Worm (Caenorhabditis elegans): Measurements from ENCODE around the gene rnp-2.

rnp-2 gene

DNA sequence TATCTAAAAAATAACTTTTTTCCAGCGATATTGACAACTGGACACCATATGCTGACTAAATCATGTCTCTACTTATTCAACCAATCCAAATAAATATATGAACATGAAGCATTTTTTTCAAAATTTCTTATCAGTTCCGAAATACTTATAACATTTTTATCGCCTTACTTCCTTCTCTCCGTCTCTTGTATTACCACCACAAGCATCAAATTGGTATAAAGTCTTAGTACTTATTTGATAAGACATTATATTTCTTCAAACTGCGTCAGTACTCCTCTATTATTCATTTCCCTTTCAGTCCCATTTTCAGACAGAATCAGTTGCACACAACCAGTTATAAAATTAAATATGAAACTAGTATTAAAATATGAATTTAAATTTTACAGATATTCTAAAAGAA is 24.0 kb upstream of the rnp-2 start:
- TF ChIP-seq ceh-62 (tag; optimal IDR thresholded peaks at IDR 0.05) (no peak), spr-3 (GFP tag; optimal IDR thresholded peaks at IDR 0.05) (no peak), dve-1 (tag; optimal IDR thresholded peaks at IDR 0.05; ENCODE audit: insufficient read depth) (peak; percentile 40), nhr-77 (tag; optimal IDR thresholded peaks at IDR 0.05) (peak; percentile 75), dmd-6 (GFP tag; IDR thresholded peaks at IDR 0.05) (peak; percentile 70), hlh-11 (tag; optimal IDR thresholded peaks at IDR 0.05) (peak; percentile 41), nhr-28 (tag; optimal IDR thresholded peaks at IDR 0.05) (peak; percentile 76), pqm-1 (tag; optimal IDR thresholded peaks at IDR 0.05) (peak; percentile 93), php-3 (GFP tag; IDR thresholded peaks at IDR 0.05) (peak; percentile 62; the same call in 1 of the 2 replicates)

DNA sequence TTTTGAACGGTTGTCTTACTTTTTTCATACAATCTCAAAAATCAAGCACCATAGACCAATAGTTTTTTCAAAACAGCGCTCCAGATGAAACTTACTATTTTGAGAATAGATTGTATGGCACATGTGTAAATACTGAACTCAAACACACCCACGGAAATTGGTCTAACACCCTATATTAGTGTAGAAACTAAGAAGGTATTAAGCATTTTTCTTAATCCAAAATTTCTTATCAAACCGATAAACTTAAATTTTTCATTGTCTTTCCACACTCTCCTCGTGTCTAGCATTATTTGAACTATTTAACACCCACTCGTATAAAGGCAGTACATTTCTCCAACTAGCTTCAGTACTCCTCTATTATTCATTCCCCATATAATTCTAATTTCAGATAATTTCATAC is 21.7 kb upstream of the rnp-2 start:
- TF ChIP-seq pqm-1 (tag; optimal IDR thresholded peaks at IDR 0.05): peak; percentile 27
- TF ChIP-seq dmd-6 (GFP tag; IDR thresholded peaks at IDR 0.05): peak; percentile 16; the same call in 1 of the 2 replicates
- no peak for TF ChIP-seq Y75B8A.6 (GFP tag; IDR thresholded peaks at IDR 0.05)

DNA sequence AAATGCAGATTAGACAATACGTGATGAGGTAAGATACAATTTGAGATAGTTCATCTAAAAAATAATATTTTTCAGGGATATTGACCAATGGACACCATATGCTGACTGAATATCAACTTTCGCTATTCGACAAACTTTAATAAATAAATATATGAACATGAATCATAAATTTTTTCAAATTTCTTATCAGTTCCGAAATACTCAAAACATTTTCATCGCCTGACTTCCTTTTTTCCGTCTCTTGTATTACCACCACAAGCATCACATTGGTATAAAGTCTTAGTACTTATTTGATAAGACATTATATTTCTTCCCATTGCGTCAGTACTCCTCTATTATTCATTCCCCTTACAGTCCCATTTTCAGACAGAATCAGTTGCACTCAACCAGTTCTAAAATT is 19.7 kb upstream of the rnp-2 start, which contains the start of the genes K08D10.10 and R07C12.1:
TSS of gene K08D10.10 (plus strand) at position 93 of the 400 bp plus-strand sequence.
TSS of gene R07C12.1 (plus strand) at position 314 of the 400 bp plus-strand sequence.
- no peak for TF ChIP-seq madf-9 (GFP tag; conservative IDR thresholded peaks at IDR 0.05)
- no peak for TF ChIP-seq tag-97 (GFP tag; IDR thresholded peaks at IDR 0.05)
- peak; percentile 6 for TF ChIP-seq pqm-1 (tag; optimal IDR thresholded peaks at IDR 0.05)
- peak; percentile 14 for TF ChIP-seq nhr-28 (tag; optimal IDR thresholded peaks at IDR 0.05)
- no peak for TF ChIP-seq snpc-4 (tag; optimal IDR thresholded peaks at IDR 0.05)
- TF ChIP-seq nhr-25 (tag; optimal IDR thresholded peaks at IDR 0.05; ENCODE audit: borderline replicate concordance, insufficient read depth): no peak
- no peak for TF ChIP-seq ceh-32 (tag; optimal IDR thresholded peaks at IDR 0.05; ENCODE audit: poor library complexity)
- no peak for TF ChIP-seq ztf-7 (tag; optimal IDR thresholded peaks at IDR 0.05)
- TF ChIP-seq F37D6.2 (tag; optimal IDR thresholded peaks at IDR 0.05): no peak
- no peak for TF ChIP-seq nhr-77 (tag; optimal IDR thresholded peaks at IDR 0.05)
- TF ChIP-seq lin-13 (GFP tag; optimal IDR thresholded peaks at IDR 0.05): no peak
- no peak for TF ChIP-seq lin-15B (tag; optimal IDR thresholded peaks at IDR 0.05)
- TF ChIP-seq F26F4.8 (GFP tag; conservative IDR thresholded peaks at IDR 0.05): no peak
- TF ChIP-seq egl-43 (GFP tag; IDR thresholded peaks at IDR 0.05): no peak
- TF ChIP-seq hlh-11 (tag; optimal IDR thresholded peaks at IDR 0.05): peak; percentile 1
- TF ChIP-seq tra-1 (GFP tag; IDR thresholded peaks at IDR 0.05): no peak
- no peak for TF ChIP-seq nhr-76 (tag; optimal IDR thresholded peaks at IDR 0.05)
- no peak for TF ChIP-seq egl-27 (tag; optimal IDR thresholded peaks at IDR 0.05)
- TF ChIP-seq F49E8.2 (tag; optimal IDR thresholded peaks at IDR 0.05; ENCODE audit: borderline replicate concordance): no peak
- no peak for TF ChIP-seq nhr-237 (tag; optimal IDR thresholded peaks at IDR 0.05)
- TF ChIP-seq F44E2.7 (GFP tag; IDR thresholded peaks at IDR 0.05): no peak

DNA sequence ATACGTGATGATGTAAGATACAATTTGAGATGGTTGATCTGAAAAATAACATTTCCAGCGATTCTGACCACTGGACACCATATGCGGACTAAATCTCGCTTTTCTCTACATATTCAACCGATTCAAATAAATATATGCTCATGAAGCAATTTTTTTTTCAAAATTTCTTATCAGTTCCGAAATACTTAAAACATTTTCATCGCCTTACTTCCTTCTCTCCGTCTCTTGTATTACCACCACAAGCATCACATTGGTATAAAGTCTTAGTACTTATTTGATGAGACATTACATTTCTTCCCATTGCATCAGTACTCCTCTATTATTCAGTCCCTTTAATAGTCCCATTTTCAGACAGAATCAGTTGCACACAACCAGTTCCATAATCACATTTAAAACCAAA is 17.2 kb upstream of the rnp-2 start, which contains the start of gene K08D10.14:
TSS of gene K08D10.14 (plus strand) at position 301 of the 400 bp plus-strand sequence.
- TF ChIP-seq F26F4.8 (GFP tag; conservative IDR thresholded peaks at IDR 0.05): no peak
- no peak for TF ChIP-seq dmd-9 (GFP tag; IDR thresholded peaks at IDR 0.05)
- TF ChIP-seq T20F7.1 (GFP tag; optimal IDR thresholded peaks at IDR 0.05): no peak
- no peak for TF ChIP-seq nhr-102 (tag; optimal IDR thresholded peaks at IDR 0.05)
- no peak for TF ChIP-seq attf-4 (tag; optimal IDR thresholded peaks at IDR 0.05)
- no peak for TF ChIP-seq hmg-1.1 (GFP tag; IDR thresholded peaks at IDR 0.05)
- no peak for TF ChIP-seq ama-1 (optimal IDR thresholded peaks at IDR 0.05)
- no peak for TF ChIP-seq ZK337.2 (GFP tag; IDR thresholded peaks at IDR 0.05)
- TF ChIP-seq ZK546.5 (tag; optimal IDR thresholded peaks at IDR 0.05): no peak
- TF ChIP-seq lir-3 (tag; optimal IDR thresholded peaks at IDR 0.05): no peak
- no peak for TF ChIP-seq egl-43 (GFP tag; IDR thresholded peaks at IDR 0.05)
